Fruit fly (Drosophila melanogaster) whole organism, embryonic: ENCODE data around the gene Mrgn1.
A peak's percentile ranks its signal among the peaks of the same experiment; 100 is the strongest.

Source experiments
- Ada2b ChIP-seq: fragments of 200-800 bp; sonication (Bioruptor generic); IDR thresholded peaks from 2 replicates; pipeline ENCODE4 v1.3.6; 2022; ENCODE audit warnings: missing biosample characterization, missing genetic modification characterization
- Adf1 ChIP-seq: fragments of 200-800 bp; sonication (Bioruptor generic); IDR thresholded peaks from 2 replicates; pipeline ENCODE4 v1.3.6; 2022; ENCODE audit warnings: missing biosample characterization, missing genetic modification characterization
- Atf-2 ChIP-seq: fragments of 200-800 bp; sonication (Bioruptor generic); optimal IDR thresholded peaks from 2 replicates; lab custom pipeline; 2016; ENCODE audit warnings: missing biosample characterization, missing genetic modification characterization
- Bdp1 ChIP-seq: fragments of 200-800 bp; sonication (Bioruptor generic); optimal IDR thresholded peaks from 3 replicates; lab custom pipeline; 2016; ENCODE audit warnings: missing biosample characterization, missing genetic modification characterization
- CG13624 ChIP-seq: fragments of 200-800 bp; sonication (Bioruptor generic); optimal IDR thresholded peaks from 2 replicates; lab custom pipeline; 2016; ENCODE audit warnings: missing biosample characterization, missing genetic modification characterization
- CG1529 ChIP-seq: fragments of 200-800 bp; sonication (Bioruptor generic); optimal IDR thresholded peaks from 3 replicates; lab custom pipeline; 2018; ENCODE audit warnings: missing biosample characterization, missing genetic modification characterization
- CG15479 ChIP-seq: fragments of 200-800 bp; sonication (Bioruptor generic); optimal IDR thresholded peaks from 3 replicates; lab custom pipeline; 2019; ENCODE audit warnings: missing biosample characterization, mild to moderate bottlenecking, missing genetic modification characterization, moderate library complexity
- CG1602 ChIP-seq: fragments of 200-800 bp; sonication (Bioruptor generic); optimal IDR thresholded peaks from 3 replicates; lab custom pipeline; 2016; ENCODE audit warnings: missing biosample characterization, missing genetic modification characterization
- CG17328 ChIP-seq: fragments of 200-800 bp; sonication (Bioruptor generic); IDR thresholded peaks from 2 replicates; pipeline ENCODE4 v1.3.6; 2022; ENCODE audit warnings: missing biosample characterization, missing genetic modification characterization
- CG17359 ChIP-seq: fragments of 200-800 bp; sonication (Bioruptor generic); optimal IDR thresholded peaks from 3 replicates; lab custom pipeline; 2018; ENCODE audit warnings: missing biosample characterization, mild to moderate bottlenecking, missing genetic modification characterization, moderate library complexity
- CG17829 ChIP-seq: fragments of 200-800 bp; optimal IDR thresholded peaks from 2 replicates; lab custom pipeline; 2019; ENCODE audit warnings: missing biosample characterization, mild to moderate bottlenecking, missing genetic modification characterization, moderate library complexity
- CG2199 ChIP-seq: fragments of 200-800 bp; sonication (Bioruptor generic); IDR thresholded peaks from 3 replicates; pipeline ENCODE4 v1.3.6; 2022; ENCODE audit warnings: missing biosample characterization, missing genetic modification characterization
- CG2202 ChIP-seq: fragments of 200-800 bp; sonication (Bioruptor generic); optimal IDR thresholded peaks from 2 replicates; lab custom pipeline; 2018; ENCODE audit warnings: missing biosample characterization, mild to moderate bottlenecking, missing genetic modification characterization
- CG2712 ChIP-seq: fragments of 200-800 bp; optimal IDR thresholded peaks from 3 replicates; lab custom pipeline; 2019; ENCODE audit warnings: missing biosample characterization, mild to moderate bottlenecking, missing genetic modification characterization, moderate library complexity
- CG3995 ChIP-seq: fragments of 200-800 bp; sonication (Bioruptor generic); optimal IDR thresholded peaks from 3 replicates; lab custom pipeline; 2016; ENCODE audit warnings: missing biosample characterization, missing genetic modification characterization
- Camta ChIP-seq: fragments of 200-800 bp; sonication (Bioruptor generic); optimal IDR thresholded peaks from 2 replicates; lab custom pipeline; 2016; ENCODE audit warnings: missing biosample characterization, missing genetic modification characterization
- Drgx ChIP-seq: fragments of 200-800 bp; sonication (Bioruptor generic); IDR thresholded peaks from 2 replicates; pipeline ENCODE4 v1.3.6; 2022; ENCODE audit warnings: missing biosample characterization, missing genetic modification characterization
- Eip74EF ChIP-seq, 2 experiments: fragments of 200-800 bp in 1 of 2; fragments of >200 bp in 1 of 2; sonication (Bioruptor generic) in 1 of 2; optimal IDR thresholded peaks; 2 replicates each; lab custom pipeline; 2017 to 2019; ENCODE audit warnings: missing biosample characterization in 2 of 2, missing genetic modification characterization in 2 of 2, mild to moderate bottlenecking in 1 of 2, moderate library complexity in 1 of 2
- Hr51 ChIP-seq, 2 experiments: fragments of 200-800 bp; sonication (Bioruptor generic); optimal IDR thresholded peaks; 2 replicates in 1 of 2; 3 replicates in 1 of 2; lab custom pipeline; 2016 to 2018; ENCODE audit warnings: missing biosample characterization in 2 of 2, missing genetic modification characterization in 2 of 2, mild to moderate bottlenecking in 1 of 2, moderate library complexity in 1 of 2
- Kr ChIP-seq: fragments of 200-800 bp; sonication (Bioruptor generic); optimal IDR thresholded peaks from 2 replicates; lab custom pipeline; 2017; ENCODE audit warnings: missing biosample characterization, mild to moderate bottlenecking, missing genetic modification characterization
- Mrtf ChIP-seq: fragments of 200-800 bp; sonication (Bioruptor generic); IDR thresholded peaks from 3 replicates; pipeline ENCODE4 v1.3.6; 2022; ENCODE audit warnings: missing biosample characterization, missing genetic modification characterization
- NK7.1 ChIP-seq: fragments of 200-800 bp; sonication (Bioruptor generic); optimal IDR thresholded peaks from 3 replicates; lab custom pipeline; 2016; ENCODE audit warnings: missing biosample characterization, missing genetic modification characterization
- Sin3A ChIP-seq: fragments of >200 bp; optimal IDR thresholded peaks from 2 replicates; lab custom pipeline; 2018
- Sox102F ChIP-seq: fragments of 200-800 bp; sonication (Bioruptor generic); optimal IDR thresholded peaks from 2 replicates; lab custom pipeline; 2018; ENCODE audit warnings: missing biosample characterization, mild to moderate bottlenecking, missing genetic modification characterization, moderate library complexity
- Sry-β ChIP-seq: fragments of 200-800 bp; sonication (Bioruptor generic); optimal IDR thresholded peaks from 2 replicates; lab custom pipeline; 2018; ENCODE audit warnings: missing biosample characterization, mild to moderate bottlenecking, missing genetic modification characterization, moderate library complexity
- Sry-δ ChIP-seq: fragments of 200-800 bp; sonication (Bioruptor generic); optimal IDR thresholded peaks from 2 replicates; lab custom pipeline; 2016; ENCODE audit warnings: missing biosample characterization, missing genetic modification characterization
- Trl ChIP-seq, 3 experiments: fragments of >200 bp in 2 of 3; fragments of 200-800 bp in 1 of 3; sonication (Bioruptor generic) in 1 of 3; optimal IDR thresholded peaks; 2 replicates in 1 of 3; 3 replicates in 2 of 3; lab custom pipeline; 2016 to 2017; ENCODE audit warnings: missing biosample characterization in 1 of 3, missing genetic modification characterization in 1 of 3
- ash1 ChIP-seq: fragments of 200-800 bp; sonication (Bioruptor generic); optimal IDR thresholded peaks from 2 replicates; lab custom pipeline; 2018; ENCODE audit warnings: missing biosample characterization, mild to moderate bottlenecking, missing genetic modification characterization
- cg ChIP-seq: fragments of 200-800 bp; sonication (Bioruptor generic); optimal IDR thresholded peaks from 3 replicates; lab custom pipeline; 2019; ENCODE audit warnings: missing biosample characterization, mild to moderate bottlenecking, missing genetic modification characterization, moderate library complexity
- crol ChIP-seq: fragments of 200-800 bp; sonication (Bioruptor generic); IDR thresholded peaks from 2 replicates; pipeline ENCODE4 v1.3.6; 2022; ENCODE audit warnings: missing biosample characterization, missing genetic modification characterization
- esg ChIP-seq: fragments of 200-800 bp; sonication (Bioruptor generic); conservative IDR thresholded peaks from 2 replicates; pipeline ENCODE4 v1.3.6; 2022; ENCODE audit warnings: missing biosample characterization, missing genetic modification characterization
- eve ChIP-seq, 2 experiments: fragments of >200 bp; optimal IDR thresholded peaks; 2 replicates each; lab custom pipeline; 2017; ENCODE audit warnings: missing biosample characterization in 2 of 2, missing genetic modification characterization in 2 of 2
- eyg ChIP-seq: fragments of 200-800 bp; sonication (Bioruptor generic); optimal IDR thresholded peaks from 3 replicates; lab custom pipeline; 2016; ENCODE audit warnings: missing biosample characterization, missing genetic modification characterization
- gem ChIP-seq: fragments of 200-800 bp; sonication (Bioruptor generic); optimal IDR thresholded peaks from 2 replicates; lab custom pipeline; 2019; ENCODE audit warnings: missing biosample characterization, mild to moderate bottlenecking, missing genetic modification characterization, moderate library complexity
- hb ChIP-seq: fragments of 200-800 bp; sonication (Bioruptor generic); IDR thresholded peaks from 3 replicates; pipeline ENCODE4 v1.3.6; 2022; ENCODE audit warnings: missing biosample characterization, missing genetic modification characterization; ENCODE audit not compliant: partially characterized antibody
- insv ChIP-seq, 2 experiments: fragments of 200-800 bp; sonication (Bioruptor generic); optimal IDR thresholded peaks; 3 replicates each; lab custom pipeline; 2016 to 2018; ENCODE audit warnings: missing biosample characterization in 2 of 2, missing genetic modification characterization in 2 of 2
- pho ChIP-seq: fragments of 200-800 bp; sonication (Bioruptor generic); optimal IDR thresholded peaks from 2 replicates; lab custom pipeline; 2016; ENCODE audit warnings: missing biosample characterization, missing genetic modification characterization
- row ChIP-seq: fragments of 200-800 bp; sonication (Bioruptor generic); IDR thresholded peaks from 3 replicates; pipeline ENCODE4 v1.3.6; 2022; ENCODE audit warnings: missing biosample characterization, missing genetic modification characterization
- scrt ChIP-seq: fragments of 200-800 bp; sonication (Bioruptor generic); optimal IDR thresholded peaks from 2 replicates; lab custom pipeline; 2018; ENCODE audit warnings: missing biosample characterization, mild to moderate bottlenecking, missing genetic modification characterization, moderate library complexity
- sens ChIP-seq: fragments of 200-800 bp; sonication (Bioruptor generic); peaks from one replicate; lab custom pipeline; 2016; ENCODE audit warnings: missing biosample characterization, missing genetic modification characterization
- so ChIP-seq: fragments of 200-800 bp; sonication (Bioruptor generic); IDR thresholded peaks from 3 replicates; pipeline ENCODE4 v1.3.6; 2022; ENCODE audit warnings: missing biosample characterization, missing genetic modification characterization
- sqz ChIP-seq: fragments of 200-800 bp; sonication (Bioruptor generic); optimal IDR thresholded peaks from 3 replicates; lab custom pipeline; 2018; ENCODE audit warnings: missing biosample characterization, mild to moderate bottlenecking, missing genetic modification characterization
- vvl ChIP-seq: fragments of 200-800 bp; sonication (Bioruptor generic); IDR thresholded peaks from 2 replicates; pipeline ENCODE4 v1.3.6; 2022; ENCODE audit warnings: missing biosample characterization, missing genetic modification characterization
- zf30C ChIP-seq: fragments of 200-800 bp; sonication (Bioruptor generic); optimal IDR thresholded peaks from 3 replicates; lab custom pipeline; 2018; ENCODE audit warnings: missing biosample characterization, mild to moderate bottlenecking, missing genetic modification characterization

Mrgn1 gene

dm6 chrX:13748906-13749872 lies 27.4 kb upstream of the Mrgn1 start (continued):
- TF ChIP-seq Adf1 (GFP tag; lab: Robert Waterston, UW) (peak; percentile 49), Sin3A (lab: Kevin White, UChicago) (no peak), sqz (GFP tag; lab: Kevin White, UChicago) (peak; percentile 82), CG17829 (tag; lab: Kevin White, UChicago) (peak; percentile 64), hb (GFP tag; lab: Robert Waterston, UW) (no peak), Mrtf (GFP tag; lab: Robert Waterston, UW) (peak; percentile 25; the same call in 2 of the 3 replicates), insv (GFP tag; optimal IDR thresholded peaks at IDR 0.05; lab: Kevin White, UChicago) (no peak), Atf-2 (GFP tag; lab: Kevin White, UChicago) (peak; percentile 2), Sox102F (GFP tag; lab: Kevin White, UChicago) (peak; percentile 69)

- no peak for TF ChIP-seq CG1602 (GFP tag; lab: Kevin White, UChicago)
- 0 out of 2 replicates have a peak, but pooled peaks have one; percentile 9 for TF ChIP-seq vvl (GFP tag; lab: Robert Waterston, UW)
- TF ChIP-seq CG3995 (GFP tag; lab: Kevin White, UChicago): no peak
- peak; percentile 9 for TF ChIP-seq CG2712 (tag; lab: Kevin White, UChicago)
- TF ChIP-seq sens (GFP tag; lab: Kevin White, UChicago): peak; percentile 22
- peak; percentile 83 for TF ChIP-seq Sry-β
- TF ChIP-seq CG1529 (GFP tag; lab: Kevin White, UChicago): peak; percentile 5
- peak in 1 of 2 experiments; percentile 59 for TF ChIP-seq eve (GFP tag; optimal IDR thresholded peaks at IDR 0.05; lab: Kevin White, UChicago)
- TF ChIP-seq so: 0 out of 3 replicates have a peak, but pooled peaks have one; percentile 23
- peak; percentile 66; the same call in 2 of the 3 replicates for TF ChIP-seq row
- TF ChIP-seq Drgx (GFP tag; lab: Robert Waterston, UW): 0 out of 2 replicates have a peak, but pooled peaks have one; percentile 15
- peak; percentile 14 for TF ChIP-seq gem
- TF ChIP-seq esg (GFP tag; lab: Robert Waterston, UW): no peak
- TF ChIP-seq Hr51 (GFP tag; optimal IDR thresholded peaks at IDR 0.05; lab: Kevin White, UChicago): peak in 1 of 2 experiments; percentile 1
These were observed 26.1 kb upstream of the Mrgn1 start for dm6 chrX:13747635-13748467.

- TF ChIP-seq CG2199 (GFP tag; lab: Robert Waterston, UW) (0 out of 3 replicates have a peak, but pooled peaks have one; percentile 8), scrt (GFP tag; lab: Kevin White, UChicago) (no peak), CG13624 (GFP tag; lab: Kevin White, UChicago) (no peak), zf30C (no peak), esg (GFP tag; lab: Robert Waterston, UW) (no peak), CG17359 (no peak), CG15479 (peak; percentile 72), Camta (no peak), Ada2b (GFP tag; lab: Robert Waterston, UW) (no peak), eyg (GFP tag; lab: Kevin White, UChicago) (no peak), ash1 (no peak), crol (GFP tag; lab: Robert Waterston, UW) (no peak), cg (GFP tag; lab: Kevin White, UChicago) (no peak), Sry-δ (GFP tag; lab: Kevin White, UChicago) (no peak), Kr (peak; percentile 17), Trl (optimal IDR thresholded peaks at IDR 0.05; lab: Kevin White, UChicago) (peak; percentile 75 to 86), Trl (GFP tag; optimal IDR thresholded peaks at IDR 0.05; lab: Kevin White, UChicago) (no peak), NK7.1 (GFP tag; lab: Kevin White, UChicago) (no peak), Bdp1 (GFP tag; lab: Kevin White, UChicago) (no peak), CG17328 (GFP tag; lab: Robert Waterston, UW) (no peak), CG2202 (no peak), pho (no peak), Eip74EF (GFP tag; optimal IDR thresholded peaks at IDR 0.05; lab: Kevin White, UChicago) (no peak)
These were observed 25.3 kb upstream of the Mrgn1 start for dm6 chrX:13747052-13747451.
